Fruit fly (Drosophila melanogaster) whole organism, embryonic: ENCODE results near the gene CG12420.

Source experiments
- Ada2b ChIP-seq: fragments of 200-800 bp; sonication (Bioruptor generic); IDR thresholded peaks from 2 replicates; pipeline ENCODE4 v1.3.6; 2022; ENCODE audit warnings: missing biosample characterization, missing genetic modification characterization
- Awh ChIP-seq: fragments of 200-800 bp; sonication (Bioruptor generic); IDR thresholded peaks from 2 replicates; pipeline ENCODE4, ENCODE4 v1.3.6; 2022; ENCODE audit warnings: missing biosample characterization, missing genetic modification characterization
- CG10366 ChIP-seq: fragments of 200-800 bp; sonication (Bioruptor generic); IDR thresholded peaks from 2 replicates; pipeline ENCODE4 v1.3.6; 2022; ENCODE audit warnings: missing biosample characterization, missing genetic modification characterization
- CG10431 ChIP-seq: fragments of 200-800 bp; sonication (Bioruptor generic); optimal IDR thresholded peaks from 3 replicates; lab custom pipeline; 2018; ENCODE audit warnings: missing biosample characterization, mild to moderate bottlenecking, missing genetic modification characterization
- CG11456 ChIP-seq: fragments of 200-800 bp; sonication (Bioruptor generic); IDR thresholded peaks from 3 replicates; pipeline ENCODE4 v1.3.6; 2022; ENCODE audit warnings: missing biosample characterization, missing genetic modification characterization
- CG12744 ChIP-seq: fragments of 200-800 bp; sonication (Bioruptor generic); optimal IDR thresholded peaks from 2 replicates; lab custom pipeline; 2016; ENCODE audit warnings: missing biosample characterization, missing genetic modification characterization
- CG12769 ChIP-seq: fragments of 200-800 bp; sonication (Bioruptor generic); optimal IDR thresholded peaks from 2 replicates; lab custom pipeline; 2019; ENCODE audit warnings: missing biosample characterization, mild to moderate bottlenecking, missing genetic modification characterization, moderate library complexity
- CG13424 ChIP-seq: fragments of 200-800 bp; sonication (Bioruptor generic); optimal IDR thresholded peaks from 2 replicates; lab custom pipeline; 2019; ENCODE audit warnings: missing biosample characterization, mild to moderate bottlenecking, missing genetic modification characterization, moderate library complexity
- CG15269 ChIP-seq: fragments of 200-800 bp; sonication (Bioruptor generic); optimal IDR thresholded peaks from 2 replicates; lab custom pipeline; 2018; ENCODE audit warnings: missing biosample characterization, mild to moderate bottlenecking, missing genetic modification characterization, moderate library complexity
- CG15514 ChIP-seq: fragments of 200-800 bp; sonication (Bioruptor generic); optimal IDR thresholded peaks from 3 replicates; lab custom pipeline; 2017; ENCODE audit warnings: missing biosample characterization, missing genetic modification characterization, mild to moderate bottlenecking, moderate library complexity, missing genetic modification reagents
- CG2678 ChIP-seq: fragments of 200-800 bp; sonication (Bioruptor generic); optimal IDR thresholded peaks from 3 replicates; lab custom pipeline; 2019; ENCODE audit warnings: missing biosample characterization, mild to moderate bottlenecking, missing genetic modification characterization, moderate library complexity
- CG2712 ChIP-seq: fragments of 200-800 bp; optimal IDR thresholded peaks from 3 replicates; lab custom pipeline; 2019; ENCODE audit warnings: missing biosample characterization, mild to moderate bottlenecking, missing genetic modification characterization, moderate library complexity
- CG30020 ChIP-seq: fragments of 200-800 bp; optimal IDR thresholded peaks from 2 replicates; lab custom pipeline; 2019; ENCODE audit warnings: missing biosample characterization, mild to moderate bottlenecking, missing genetic modification characterization, moderate library complexity
- CG30431 ChIP-seq: fragments of 200-800 bp; sonication (Bioruptor generic); optimal IDR thresholded peaks from 2 replicates; lab custom pipeline; 2017; ENCODE audit warnings: missing biosample characterization, missing genetic modification characterization
- CG31388 ChIP-seq: fragments of 200-800 bp; sonication (Bioruptor generic); optimal IDR thresholded peaks from 2 replicates; lab custom pipeline; 2016; ENCODE audit warnings: missing biosample characterization, missing genetic modification characterization
- CG32767 ChIP-seq: fragments of 200-800 bp; sonication (Bioruptor generic); IDR thresholded peaks from 2 replicates; pipeline ENCODE4 v1.3.6; 2022; ENCODE audit warnings: missing biosample characterization, missing genetic modification characterization
- CG3407 ChIP-seq: fragments of 200-800 bp; sonication (Bioruptor generic); optimal IDR thresholded peaks from 2 replicates; lab custom pipeline; 2018; ENCODE audit warnings: missing biosample characterization, mild to moderate bottlenecking, missing genetic modification characterization
- CG3838 ChIP-seq: fragments of 200-800 bp; sonication (Bioruptor generic); optimal IDR thresholded peaks from 3 replicates; lab custom pipeline; 2016; ENCODE audit warnings: missing biosample characterization, missing genetic modification characterization
- CG4404 ChIP-seq: fragments of 200-800 bp; sonication (Bioruptor generic); IDR thresholded peaks from 2 replicates; pipeline ENCODE4 v1.3.6; 2022; ENCODE audit warnings: missing biosample characterization, missing genetic modification characterization
- CG5245 ChIP-seq: fragments of 200-800 bp; sonication (Bioruptor generic); optimal IDR thresholded peaks from 3 replicates; lab custom pipeline; 2016; ENCODE audit warnings: missing biosample characterization, missing genetic modification characterization
- CG6791 ChIP-seq: fragments of 200-800 bp; sonication (Bioruptor generic); IDR thresholded peaks from 3 replicates; pipeline ENCODE4 v1.3.6; 2022; ENCODE audit warnings: missing biosample characterization, missing genetic modification characterization; ENCODE audit not compliant: partially characterized antibody
- CG7786 ChIP-seq: fragments of 200-800 bp; sonication (Bioruptor generic); optimal IDR thresholded peaks from 2 replicates; lab custom pipeline; 2016; ENCODE audit warnings: missing biosample characterization, missing genetic modification characterization
- CG8944 ChIP-seq: fragments of 200-800 bp; sonication (Bioruptor generic); optimal IDR thresholded peaks from 3 replicates; lab custom pipeline; 2016; ENCODE audit warnings: missing biosample characterization, missing genetic modification characterization
- CG9609 ChIP-seq: fragments of 200-800 bp; sonication (Bioruptor generic); optimal IDR thresholded peaks from 3 replicates; lab custom pipeline; 2016; ENCODE audit warnings: missing biosample characterization, missing genetic modification characterization
- CG9876 ChIP-seq: fragments of 200-800 bp; sonication (Bioruptor generic); optimal IDR thresholded peaks from 2 replicates; lab custom pipeline; 2016; ENCODE audit warnings: missing biosample characterization, missing genetic modification characterization
- Camta ChIP-seq: fragments of 200-800 bp; sonication (Bioruptor generic); optimal IDR thresholded peaks from 2 replicates; lab custom pipeline; 2016; ENCODE audit warnings: missing biosample characterization, missing genetic modification characterization
- CoRest ChIP-seq: fragments of 200-800 bp; sonication (Bioruptor generic); optimal IDR thresholded peaks from 3 replicates; lab custom pipeline; 2018; ENCODE audit warnings: missing biosample characterization, mild to moderate bottlenecking, missing genetic modification characterization, moderate library complexity
- HmgD ChIP-seq: fragments of 200-800 bp; sonication (Bioruptor generic); optimal IDR thresholded peaks from 3 replicates; lab custom pipeline; 2016; ENCODE audit warnings: missing biosample characterization, missing genetic modification characterization
- Hr39 ChIP-seq: fragments of >200 bp; optimal IDR thresholded peaks from 2 replicates; lab custom pipeline; 2017
- MTF-1 ChIP-seq: fragments of 200-800 bp; sonication (Bioruptor generic); optimal IDR thresholded peaks from 2 replicates; lab custom pipeline; 2018; ENCODE audit warnings: missing biosample characterization, mild to moderate bottlenecking, missing genetic modification characterization, borderline replicate concordance
- Nf-YB ChIP-seq: fragments of 200-800 bp; sonication (Bioruptor generic); optimal IDR thresholded peaks from 3 replicates; lab custom pipeline; 2019; ENCODE audit warnings: missing biosample characterization, mild to moderate bottlenecking, missing genetic modification characterization, moderate library complexity
- Side ChIP-seq: fragments of 200-800 bp; sonication (Bioruptor generic); optimal IDR thresholded peaks from 2 replicates; lab custom pipeline; 2016; ENCODE audit warnings: missing biosample characterization, missing genetic modification characterization
- Sry-δ ChIP-seq: fragments of 200-800 bp; sonication (Bioruptor generic); optimal IDR thresholded peaks from 2 replicates; lab custom pipeline; 2016; ENCODE audit warnings: missing biosample characterization, missing genetic modification characterization
- Trl ChIP-seq, 3 experiments: fragments of >200 bp in 2 of 3; fragments of 200-800 bp in 1 of 3; sonication (Bioruptor generic) in 1 of 3; optimal IDR thresholded peaks; 2 replicates in 1 of 3; 3 replicates in 2 of 3; lab custom pipeline; 2016 to 2017; ENCODE audit warnings: missing biosample characterization in 1 of 3, missing genetic modification characterization in 1 of 3
- al ChIP-seq: fragments of 200-800 bp; sonication (Bioruptor generic); IDR thresholded peaks from 2 replicates; pipeline ENCODE4 v1.3.6; 2022; ENCODE audit warnings: missing biosample characterization, missing genetic modification characterization
- az2 ChIP-seq: fragments of 200-800 bp; sonication (Bioruptor generic); optimal IDR thresholded peaks from 3 replicates; lab custom pipeline; 2016; ENCODE audit warnings: missing biosample characterization, missing genetic modification characterization
- bowl ChIP-seq: fragments of 200-800 bp; sonication (Bioruptor generic); IDR thresholded peaks from 2 replicates; pipeline ENCODE4 v1.3.6; 2022; ENCODE audit warnings: missing biosample characterization, missing genetic modification characterization
- chif ChIP-seq, 2 experiments: fragments of 200-800 bp; sonication (Bioruptor generic); optimal IDR thresholded peaks; 3 replicates each; lab custom pipeline; 2016; ENCODE audit warnings: missing biosample characterization in 2 of 2, missing genetic modification characterization in 2 of 2
- chn ChIP-seq: fragments of 200-800 bp; sonication (Bioruptor generic); optimal IDR thresholded peaks from 2 replicates; lab custom pipeline; 2016; ENCODE audit warnings: missing biosample characterization, missing genetic modification characterization
- dimm ChIP-seq: fragments of 200-800 bp; sonication (Bioruptor generic); IDR thresholded peaks from 2 replicates; pipeline ENCODE4 v1.3.6; 2022; ENCODE audit warnings: missing biosample characterization, missing genetic modification characterization
- ems ChIP-seq: fragments of 200-800 bp; sonication (Bioruptor generic); optimal IDR thresholded peaks from 3 replicates; lab custom pipeline; 2016; ENCODE audit warnings: missing biosample characterization, missing genetic modification characterization
- fd3F ChIP-seq: fragments of 200-800 bp; sonication (Bioruptor generic); optimal IDR thresholded peaks from 2 replicates; lab custom pipeline; 2018; ENCODE audit warnings: missing biosample characterization, mild to moderate bottlenecking, missing genetic modification characterization, moderate library complexity
- ftz-f1 ChIP-seq: fragments of 200-800 bp; sonication (Bioruptor generic); optimal IDR thresholded peaks from 2 replicates; lab custom pipeline; 2016; ENCODE audit warnings: missing biosample characterization, missing genetic modification characterization
- gsb ChIP-seq: fragments of 200-800 bp; sonication (Bioruptor generic); IDR thresholded peaks from 2 replicates; pipeline ENCODE4 v1.3.6; 2022; ENCODE audit warnings: missing biosample characterization, missing genetic modification characterization
- org-1 ChIP-seq: fragments of 200-800 bp; sonication (Bioruptor generic); optimal IDR thresholded peaks from 2 replicates; lab custom pipeline; 2017; ENCODE audit warnings: missing biosample characterization, missing genetic modification characterization
- otp ChIP-seq: fragments of 200-800 bp; sonication (Bioruptor generic); IDR thresholded peaks from 3 replicates; pipeline ENCODE4, ENCODE4 v1.3.6; 2022; ENCODE audit warnings: missing biosample characterization, missing genetic modification characterization
- pfk ChIP-seq: fragments of 200-800 bp; sonication (Bioruptor generic); optimal IDR thresholded peaks from 2 replicates; lab custom pipeline; 2018; ENCODE audit warnings: missing biosample characterization, mild to moderate bottlenecking, missing genetic modification characterization, moderate library complexity
- pita ChIP-seq: fragments of 200-800 bp; sonication (Bioruptor generic); optimal IDR thresholded peaks from 2 replicates; lab custom pipeline; 2017; ENCODE audit warnings: missing biosample characterization, mild to moderate bottlenecking, missing genetic modification characterization
- seq ChIP-seq: fragments of 200-800 bp; sonication (Bioruptor generic); IDR thresholded peaks from 2 replicates; pipeline ENCODE4 v1.3.6; 2022; ENCODE audit warnings: missing biosample characterization, missing genetic modification characterization
- sob ChIP-seq: fragments of 200-800 bp; sonication (Bioruptor generic); IDR thresholded peaks from 2 replicates; pipeline ENCODE4 v1.3.6; 2022; ENCODE audit warnings: missing biosample characterization, missing genetic modification characterization
- sug ChIP-seq: fragments of 200-800 bp; optimal IDR thresholded peaks from 2 replicates; lab custom pipeline; 2019; ENCODE audit warnings: missing biosample characterization, mild to moderate bottlenecking, missing genetic modification characterization, moderate library complexity
- toy ChIP-seq: fragments of 200-800 bp; sonication (Bioruptor generic); IDR thresholded peaks from 2 replicates; pipeline ENCODE4 v1.3.6; 2022; ENCODE audit warnings: missing biosample characterization, missing genetic modification characterization
- twi ChIP-seq: fragments of 200-800 bp; optimal IDR thresholded peaks from 2 replicates; lab custom pipeline; 2019; ENCODE audit warnings: missing biosample characterization, mild to moderate bottlenecking, missing genetic modification characterization, moderate library complexity

Gene CG12420

dm6 chr3R:10185986-10186385, 36.5 kb upstream of the CG12420 start (continued):
- no peak for TF ChIP-seq CG5245 (GFP tag; lab: Kevin White, UChicago)
- TF ChIP-seq CG15514 (GFP tag; lab: Kevin White, UChicago), result peak; percentile 11
- TF ChIP-seq Nf-YB (GFP tag; lab: Kevin White, UChicago), result no peak
- TF ChIP-seq Hr39 (lab: Kevin White, UChicago), result no peak
- no peak for TF ChIP-seq CG30431 (GFP tag; lab: Kevin White, UChicago)
- TF ChIP-seq CG2712 (tag; lab: Kevin White, UChicago), result no peak
- TF ChIP-seq CG6791 (GFP tag; lab: Robert Waterston, UW), result no peak
- no peak for TF ChIP-seq ems (GFP tag; lab: Kevin White, UChicago)
- TF ChIP-seq Awh (GFP tag; lab: Robert Waterston, UW), result peak; percentile 54
- TF ChIP-seq pfk, result no peak
- TF ChIP-seq twi, result no peak
- TF ChIP-seq CoRest (tag; lab: Kevin White, UChicago), result no peak
- TF ChIP-seq pita (GFP tag; lab: Kevin White, UChicago), result no peak
- no peak for TF ChIP-seq CG12744
- no peak for TF ChIP-seq HmgD (GFP tag; lab: Kevin White, UChicago)
- peak; percentile 25 for TF ChIP-seq fd3F (GFP tag; lab: Kevin White, UChicago)
- TF ChIP-seq Sry-δ, result no peak
- TF ChIP-seq CG12769 (tag; lab: Kevin White, UChicago), result peak; percentile 48
- peak; percentile 59 for TF ChIP-seq CG2678 (tag; lab: Kevin White, UChicago)
- TF ChIP-seq CG10366 (GFP tag; lab: Robert Waterston, UW), result no peak
- TF ChIP-seq org-1, result no peak
- TF ChIP-seq toy, result no peak
- peak; percentile 35 for TF ChIP-seq CG15269 (tag; lab: Kevin White, UChicago)
- peak; percentile 9 for TF ChIP-seq MTF-1 (GFP tag; lab: Kevin White, UChicago)
- no peak for TF ChIP-seq Camta (GFP tag; lab: Kevin White, UChicago)
- peak; percentile 14; the same call in 1 of the 2 replicates for TF ChIP-seq sob
- TF ChIP-seq CG4404 (GFP tag; lab: Robert Waterston, UW), result no peak
- no peak for TF ChIP-seq sug
- peak; percentile 5 for TF ChIP-seq ftz-f1 (GFP tag; lab: Kevin White, UChicago)
- no peak for TF ChIP-seq gsb (GFP tag; lab: Robert Waterston, UW)
- no peak for TF ChIP-seq Ada2b (GFP tag; lab: Robert Waterston, UW)
- TF ChIP-seq CG13424, result peak; percentile 39
- TF ChIP-seq al (GFP tag; lab: Robert Waterston, UW), result no peak
- no peak for TF ChIP-seq CG7786
- no peak for TF ChIP-seq CG3838
- TF ChIP-seq CG32767 (GFP tag; lab: Robert Waterston, UW), result no peak
- no peak for TF ChIP-seq az2
- TF ChIP-seq seq (GFP tag; lab: Robert Waterston, UW), result peak; percentile 34; the same call in 1 of the 2 replicates
- no peak for TF ChIP-seq chif (GFP tag; optimal IDR thresholded peaks at IDR 0.05; lab: Kevin White, UChicago)
- no peak for TF ChIP-seq Trl (optimal IDR thresholded peaks at IDR 0.05; lab: Kevin White, UChicago)
- TF ChIP-seq Trl (GFP tag; optimal IDR thresholded peaks at IDR 0.05; lab: Kevin White, UChicago), result no peak
- TF ChIP-seq CG3407 (GFP tag; lab: Kevin White, UChicago), result no peak
- no peak for TF ChIP-seq CG9609 (GFP tag; lab: Kevin White, UChicago)
- TF ChIP-seq Side, result no peak
- TF ChIP-seq bowl (GFP tag; lab: Robert Waterston, UW), result no peak
- no peak for TF ChIP-seq CG9876 (GFP tag; lab: Kevin White, UChicago)
- no peak for TF ChIP-seq CG8944 (GFP tag; lab: Kevin White, UChicago)
- no peak for TF ChIP-seq CG11456 (GFP tag; lab: Robert Waterston, UW)
- no peak for TF ChIP-seq otp (GFP tag; lab: Robert Waterston, UW)
- no peak for TF ChIP-seq CG10431
- TF ChIP-seq dimm (GFP tag; lab: Robert Waterston, UW), result no peak
- TF ChIP-seq chn, result no peak
- TF ChIP-seq CG31388 (GFP tag; lab: Kevin White, UChicago), result no peak
- no peak for TF ChIP-seq CG30020 (tag; lab: Kevin White, UChicago)
